Fruit fly (Drosophila melanogaster) whole organism, embryonic: ENCODE results near the gene AhcyL1.
A peak's percentile ranks its signal among the peaks of the same experiment; 100 is the strongest.

ENCODE experiments used
- Atf6 ChIP-seq: fragments of 200-800 bp; sonication (Bioruptor generic); IDR thresholded peaks from 2 replicates; pipeline ENCODE4 v1.3.6; 2022; ENCODE audit warnings: missing biosample characterization, missing genetic modification characterization
- Blimp-1 ChIP-seq: fragments of 200-800 bp; sonication (Bioruptor generic); optimal IDR thresholded peaks from 3 replicates; lab custom pipeline; 2018; ENCODE audit warnings: missing biosample characterization, missing genetic modification characterization, mild to moderate bottlenecking, moderate library complexity, missing genetic modification reagents
- CG10543 ChIP-seq: fragments of 200-800 bp; sonication (Bioruptor generic); optimal IDR thresholded peaks from 3 replicates; lab custom pipeline; 2017; ENCODE audit warnings: missing biosample characterization, mild to moderate bottlenecking, missing genetic modification characterization, moderate library complexity
- CG12299 ChIP-seq: fragments of 200-800 bp; sonication (Bioruptor generic); optimal IDR thresholded peaks from 2 replicates; lab custom pipeline; 2018; ENCODE audit warnings: missing biosample characterization, mild to moderate bottlenecking, missing genetic modification characterization
- CG1233 ChIP-seq: fragments of 200-800 bp; sonication (Bioruptor generic); optimal IDR thresholded peaks from 4 replicates; lab custom pipeline; 2018; ENCODE audit warnings: missing biosample characterization, mild to moderate bottlenecking, missing genetic modification characterization
- CG12942 ChIP-seq: fragments of 200-800 bp; sonication (Bioruptor generic); optimal IDR thresholded peaks from 3 replicates; lab custom pipeline; 2016; ENCODE audit warnings: missing biosample characterization, missing genetic modification characterization
- CG13296 ChIP-seq: fragments of 200-800 bp; sonication (Bioruptor generic); optimal IDR thresholded peaks from 3 replicates; lab custom pipeline; 2018; ENCODE audit warnings: missing biosample characterization, mild to moderate bottlenecking, missing genetic modification characterization
- CG1647 ChIP-seq: fragments of 200-800 bp; sonication (Bioruptor generic); optimal IDR thresholded peaks from 3 replicates; lab custom pipeline; 2016; ENCODE audit warnings: missing biosample characterization, missing genetic modification characterization
- CG17186 ChIP-seq: fragments of 200-800 bp; sonication (Bioruptor generic); optimal IDR thresholded peaks from 3 replicates; lab custom pipeline; 2017; ENCODE audit warnings: missing biosample characterization, missing genetic modification reagents, missing genetic modification characterization
- CG18599 ChIP-seq: fragments of 200-800 bp; sonication (Bioruptor generic); optimal IDR thresholded peaks from 3 replicates; lab custom pipeline; 2017; ENCODE audit warnings: missing biosample characterization, missing genetic modification characterization, mild to moderate bottlenecking, moderate library complexity, missing genetic modification reagents
- CG18619 ChIP-seq: fragments of 200-800 bp; sonication (Bioruptor generic); optimal IDR thresholded peaks from 3 replicates; lab custom pipeline; 2017; ENCODE audit warnings: missing biosample characterization, mild to moderate bottlenecking, missing genetic modification characterization
- CG2875 ChIP-seq: fragments of 200-800 bp; sonication (Bioruptor generic); optimal IDR thresholded peaks from 2 replicates; lab custom pipeline; 2017; ENCODE audit warnings: missing biosample characterization, mild to moderate bottlenecking, missing genetic modification characterization, missing genetic modification reagents
- CG32772 ChIP-seq: fragments of 200-800 bp; sonication (Bioruptor generic); IDR thresholded peaks from 2 replicates; pipeline ENCODE4 v1.3.6; 2022; ENCODE audit warnings: missing biosample characterization, missing genetic modification characterization
- CG33213 ChIP-seq: fragments of 200-800 bp; sonication (Bioruptor generic); optimal IDR thresholded peaks from 3 replicates; lab custom pipeline; 2016; ENCODE audit warnings: missing biosample characterization, missing genetic modification characterization
- CG4617 ChIP-seq: fragments of 200-800 bp; sonication (Bioruptor generic); optimal IDR thresholded peaks from 3 replicates; lab custom pipeline; 2016; ENCODE audit warnings: missing biosample characterization, missing genetic modification characterization, borderline replicate concordance
- CG4820 ChIP-seq: fragments of 200-800 bp; sonication (Bioruptor generic); optimal IDR thresholded peaks from 3 replicates; lab custom pipeline; 2016; ENCODE audit warnings: missing biosample characterization, missing genetic modification characterization
- CG6689 ChIP-seq: fragments of 200-800 bp; sonication (Bioruptor generic); IDR thresholded peaks from 2 replicates; pipeline ENCODE4 v1.3.6; 2022; ENCODE audit warnings: missing biosample characterization, missing genetic modification characterization
- CG8765 ChIP-seq: fragments of 200-800 bp; sonication (Bioruptor generic); IDR thresholded peaks from 2 replicates; pipeline ENCODE4 v1.3.6; 2022; ENCODE audit warnings: missing biosample characterization, missing genetic modification characterization
- CG9215 ChIP-seq: fragments of 200-800 bp; sonication (Bioruptor generic); IDR thresholded peaks from 2 replicates; pipeline ENCODE4 v1.3.6; 2022; ENCODE audit warnings: missing biosample characterization, missing genetic modification characterization
- CrebB ChIP-seq: fragments of 200-800 bp; sonication (Bioruptor generic); optimal IDR thresholded peaks from 3 replicates; lab custom pipeline; 2018; ENCODE audit warnings: missing biosample characterization, mild to moderate bottlenecking, missing genetic modification characterization
- Dbx ChIP-seq: fragments of 200-800 bp; sonication (Bioruptor generic); IDR thresholded peaks from 3 replicates; pipeline ENCODE4 v1.3.6; 2022; ENCODE audit warnings: missing biosample characterization, missing genetic modification characterization
- Fer1 ChIP-seq: fragments of 200-800 bp; sonication (Bioruptor generic); optimal IDR thresholded peaks from 2 replicates; lab custom pipeline; 2017; ENCODE audit warnings: missing biosample characterization, mild to moderate bottlenecking, missing genetic modification characterization
- Hr39 ChIP-seq: fragments of >200 bp; optimal IDR thresholded peaks from 2 replicates; lab custom pipeline; 2017
- Lhr ChIP-seq: fragments of 200-800 bp; sonication (Bioruptor generic); optimal IDR thresholded peaks from 3 replicates; lab custom pipeline; 2017; ENCODE audit warnings: mild to moderate bottlenecking, missing biosample characterization, missing genetic modification reagents, missing genetic modification characterization
- Lim3 ChIP-seq: fragments of 200-800 bp; sonication (Bioruptor generic); IDR thresholded peaks from 2 replicates; pipeline ENCODE4 v1.3.6; 2022; ENCODE audit warnings: missing biosample characterization, missing genetic modification characterization
- MESR4 ChIP-seq: fragments of 200-800 bp; sonication (Bioruptor generic); optimal IDR thresholded peaks from 2 replicates; lab custom pipeline; 2018; ENCODE audit warnings: missing biosample characterization, mild to moderate bottlenecking, missing genetic modification characterization, moderate library complexity
- Med ChIP-seq: fragments of 200-800 bp; sonication (Bioruptor generic); peaks from one replicate; lab custom pipeline; 2016; ENCODE audit warnings: missing biosample characterization, missing genetic modification characterization, mild to moderate bottlenecking, inconsistent platforms, moderate library complexity
- Meics ChIP-seq: fragments of 200-800 bp; sonication (Bioruptor generic); optimal IDR thresholded peaks from 2 replicates; lab custom pipeline; 2017; ENCODE audit warnings: missing biosample characterization, mild to moderate bottlenecking, missing genetic modification characterization
- Pdp1 ChIP-seq, 2 experiments: fragments of 200-800 bp; sonication (Bioruptor generic); optimal IDR thresholded peaks; 3 replicates each; lab custom pipeline; 2016; ENCODE audit warnings: missing biosample characterization in 2 of 2, missing genetic modification characterization in 2 of 2, mild to moderate bottlenecking in 1 of 2, moderate library complexity in 1 of 2
- ab ChIP-seq: fragments of 200-800 bp; sonication (Bioruptor generic); optimal IDR thresholded peaks from 2 replicates; lab custom pipeline; 2016; ENCODE audit warnings: missing biosample characterization, missing genetic modification characterization
- abd-A ChIP-seq: fragments of 200-800 bp; sonication (Bioruptor generic); optimal IDR thresholded peaks from 3 replicates; lab custom pipeline; 2019; ENCODE audit warnings: missing biosample characterization, mild to moderate bottlenecking, missing genetic modification characterization, moderate library complexity
- dysf ChIP-seq: fragments of 200-800 bp; sonication (Bioruptor generic); IDR thresholded peaks from 3 replicates; pipeline ENCODE4 v1.3.6; 2022; ENCODE audit warnings: missing biosample characterization, missing genetic modification characterization
- gcm ChIP-seq: fragments of 200-800 bp; sonication (Bioruptor generic); optimal IDR thresholded peaks from 2 replicates; lab custom pipeline; 2019; ENCODE audit warnings: missing biosample characterization, mild to moderate bottlenecking, missing genetic modification characterization, moderate library complexity
- gfzf ChIP-seq: fragments of 200-800 bp; sonication (Bioruptor generic); optimal IDR thresholded peaks from 2 replicates; lab custom pipeline; 2016; ENCODE audit warnings: missing biosample characterization, mild to moderate bottlenecking, missing genetic modification characterization, moderate library complexity
- gro ChIP-seq: fragments of 200-800 bp; sonication (Bioruptor generic); optimal IDR thresholded peaks from 2 replicates; lab custom pipeline; 2016; ENCODE audit warnings: missing biosample characterization, missing genetic modification characterization
- hkb ChIP-seq, 2 experiments: fragments of 200-800 bp in 1 of 2; fragments of >200 bp in 1 of 2; sonication (Bioruptor generic) in 1 of 2; IDR thresholded peaks in 1 of 2; optimal IDR thresholded peaks in 1 of 2; 2 replicates each; pipeline versions ENCODE4 v1.3.6 to Lab custom; 2017 to 2022; ENCODE audit warnings: missing biosample characterization in 1 of 2, missing genetic modification characterization in 1 of 2
- jumu ChIP-seq: fragments of 200-800 bp; sonication (Bioruptor generic); optimal IDR thresholded peaks from 3 replicates; lab custom pipeline; 2016; ENCODE audit warnings: missing biosample characterization, missing genetic modification characterization
- kah ChIP-seq: fragments of 200-800 bp; sonication (Bioruptor generic); optimal IDR thresholded peaks from 2 replicates; lab custom pipeline; 2018; ENCODE audit warnings: missing biosample characterization, mild to moderate bottlenecking, missing genetic modification characterization
- luna ChIP-seq: fragments of 200-800 bp; sonication (Bioruptor generic); optimal IDR thresholded peaks from 2 replicates; lab custom pipeline; 2016; ENCODE audit warnings: missing biosample characterization, missing genetic modification characterization
- nom ChIP-seq: fragments of 200-800 bp; sonication (Bioruptor generic); optimal IDR thresholded peaks from 2 replicates; lab custom pipeline; 2017; ENCODE audit warnings: missing biosample characterization, missing genetic modification characterization, mild to moderate bottlenecking, moderate library complexity, missing genetic modification reagents
- oc ChIP-seq: fragments of 200-800 bp; sonication (Bioruptor generic); optimal IDR thresholded peaks from 2 replicates; lab custom pipeline; 2018; ENCODE audit warnings: missing biosample characterization, mild to moderate bottlenecking, missing genetic modification characterization, moderate library complexity
- pho ChIP-seq: fragments of 200-800 bp; sonication (Bioruptor generic); optimal IDR thresholded peaks from 2 replicates; lab custom pipeline; 2016; ENCODE audit warnings: missing biosample characterization, missing genetic modification characterization
- prd ChIP-seq, 3 experiments: fragments of >200 bp in 2 of 3; fragments of 200-800 bp in 1 of 3; sonication (Bioruptor generic) in 1 of 3; optimal IDR thresholded peaks in 2 of 3; IDR thresholded peaks in 1 of 3; 2 replicates in 2 of 3; 3 replicates in 1 of 3; pipeline versions ENCODE4 v1.3.6 to Lab custom; 2017 to 2022; ENCODE audit warnings: missing biosample characterization in 1 of 3, missing genetic modification characterization in 1 of 3
- ranshi ChIP-seq: fragments of 200-800 bp; sonication (Bioruptor generic); IDR thresholded peaks from 2 replicates; pipeline ENCODE4 v1.3.6; 2022; ENCODE audit warnings: missing biosample characterization, missing genetic modification characterization
- repo ChIP-seq: fragments of 200-800 bp; sonication (Bioruptor generic); optimal IDR thresholded peaks from 2 replicates; lab custom pipeline; 2016; ENCODE audit warnings: missing biosample characterization, missing genetic modification characterization
- rib ChIP-seq: fragments of 200-800 bp; sonication (Bioruptor generic); IDR thresholded peaks from 2 replicates; pipeline ENCODE4 v1.3.6; 2022; ENCODE audit warnings: missing biosample characterization, missing genetic modification characterization
- sob ChIP-seq: fragments of 200-800 bp; sonication (Bioruptor generic); IDR thresholded peaks from 2 replicates; pipeline ENCODE4 v1.3.6; 2022; ENCODE audit warnings: missing biosample characterization, missing genetic modification characterization
- vnd ChIP-seq: fragments of 200-800 bp; sonication (Bioruptor generic); IDR thresholded peaks from 3 replicates; pipeline ENCODE4 v1.3.6; 2022; ENCODE audit warnings: missing biosample characterization, missing genetic modification characterization; ENCODE audit not compliant: partially characterized antibody
- wek ChIP-seq: fragments of 200-800 bp; sonication (Bioruptor generic); optimal IDR thresholded peaks from 3 replicates; lab custom pipeline; 2018; ENCODE audit warnings: missing biosample characterization, mild to moderate bottlenecking, missing genetic modification characterization, moderate library complexity

The AhcyL1 gene

DNA sequence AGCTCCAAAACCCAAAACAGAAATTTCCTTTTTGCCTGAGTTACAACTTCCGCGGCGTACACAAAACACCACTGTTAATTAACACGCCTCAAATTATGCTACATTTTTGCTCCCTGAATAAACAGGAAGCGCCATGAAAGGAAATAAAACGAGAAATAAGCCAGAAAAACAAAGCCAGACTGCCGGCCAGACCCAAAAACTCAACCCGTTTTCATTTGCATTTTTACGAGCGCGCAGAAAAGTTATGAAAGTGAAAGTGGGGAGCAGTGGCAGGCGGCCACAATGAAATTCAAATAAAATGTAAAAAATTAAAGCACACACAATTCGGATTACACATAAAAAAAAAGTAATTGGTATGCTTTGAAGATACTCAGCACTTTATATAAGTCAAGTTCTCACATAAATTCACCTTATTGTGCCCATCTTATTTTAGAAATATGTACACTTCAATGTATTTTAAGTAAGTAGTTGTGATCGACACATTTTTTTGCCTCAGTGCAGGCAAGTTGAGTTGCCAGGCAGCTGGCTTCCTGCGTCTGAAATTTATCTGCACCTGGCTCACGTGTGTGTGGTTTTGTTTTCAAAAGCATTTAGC lies 23.3 kb upstream of the AhcyL1 start (continued):
- TF ChIP-seq prd (optimal IDR thresholded peaks at IDR 0.05; lab: Kevin White, UChicago): no peak
- TF ChIP-seq prd (GFP tag; IDR thresholded peaks at IDR 0.05; lab: Robert Waterston, UW): peak; percentile 35; the same call in 1 of the 3 replicates
- TF ChIP-seq CG18619 (GFP tag; lab: Kevin White, UChicago): no peak
- TF ChIP-seq hkb (optimal IDR thresholded peaks at IDR 0.05; lab: Kevin White, UChicago): no peak
- TF ChIP-seq hkb (GFP tag; IDR thresholded peaks at IDR 0.05; lab: Robert Waterston, UW): no peak
- TF ChIP-seq ranshi: no peak
- no peak for TF ChIP-seq wek (GFP tag; lab: Kevin White, UChicago)
- TF ChIP-seq Meics: no peak
- TF ChIP-seq Hr39 (lab: Kevin White, UChicago): no peak
- no peak for TF ChIP-seq CG12299 (tag; lab: Kevin White, UChicago)
- TF ChIP-seq CG32772 (GFP tag; lab: Robert Waterston, UW): peak; percentile 49; the same call in 1 of the 2 replicates
- no peak for TF ChIP-seq ab (GFP tag; lab: Kevin White, UChicago)
- no peak for TF ChIP-seq CG8765 (GFP tag; lab: Robert Waterston, UW)
- no peak for TF ChIP-seq Blimp-1 (GFP tag; lab: Kevin White, UChicago)
- no peak for TF ChIP-seq Dbx
- TF ChIP-seq abd-A (tag; lab: Kevin White, UChicago): no peak
- no peak for TF ChIP-seq MESR4
- no peak for TF ChIP-seq sob (GFP tag; lab: Robert Waterston, UW)
- no peak for TF ChIP-seq CG4820
- TF ChIP-seq CG9215: no peak
- no peak for TF ChIP-seq gro (GFP tag; lab: Kevin White, UChicago)
- peak in 1 of 2 experiments; percentile 22 for TF ChIP-seq Pdp1 (GFP tag; optimal IDR thresholded peaks at IDR 0.05; lab: Kevin White, UChicago)
- TF ChIP-seq gfzf: no peak
- TF ChIP-seq Lhr (GFP tag; lab: Kevin White, UChicago): no peak
- no peak for TF ChIP-seq CG13296 (GFP tag; lab: Kevin White, UChicago)
- TF ChIP-seq CG2875 (GFP tag; lab: Kevin White, UChicago): no peak
- TF ChIP-seq CG10543 (GFP tag; lab: Kevin White, UChicago): no peak
- no peak for TF ChIP-seq CG33213 (GFP tag; lab: Kevin White, UChicago)
- no peak for TF ChIP-seq CG1647 (GFP tag; lab: Kevin White, UChicago)
- peak; percentile 55 for TF ChIP-seq Med (GFP tag; lab: Kevin White, UChicago)
- TF ChIP-seq nom (GFP tag; lab: Kevin White, UChicago): no peak
- TF ChIP-seq kah (GFP tag; lab: Kevin White, UChicago): no peak
- TF ChIP-seq CG17186 (GFP tag; lab: Kevin White, UChicago): no peak
- no peak for TF ChIP-seq CG18599 (GFP tag; lab: Kevin White, UChicago)
- TF ChIP-seq Atf6: peak; percentile 38; the same call in 1 of the 2 replicates
- no peak for TF ChIP-seq CrebB (tag; lab: Kevin White, UChicago)
- no peak for TF ChIP-seq luna (GFP tag; lab: Kevin White, UChicago)
- no peak for TF ChIP-seq CG12942 (GFP tag; lab: Kevin White, UChicago)
- TF ChIP-seq CG1233 (GFP tag; lab: Kevin White, UChicago): no peak
- peak; percentile 51; the same call in 2 of the 3 replicates for TF ChIP-seq dysf (GFP tag; lab: Robert Waterston, UW)
- no peak for TF ChIP-seq jumu (GFP tag; lab: Kevin White, UChicago)
- TF ChIP-seq Lim3 (GFP tag; lab: Robert Waterston, UW): no peak
- TF ChIP-seq vnd (GFP tag; lab: Robert Waterston, UW): no peak
- TF ChIP-seq CG6689 (GFP tag; lab: Robert Waterston, UW): 0 out of 2 replicates have a peak, but pooled peaks have one; percentile 9
- TF ChIP-seq oc (tag; lab: Kevin White, UChicago): no peak
- TF ChIP-seq Fer1 (GFP tag; lab: Kevin White, UChicago): no peak
- no peak for TF ChIP-seq gcm (GFP tag; lab: Kevin White, UChicago)
- TF ChIP-seq repo (GFP tag; lab: Kevin White, UChicago): no peak
- no peak for TF ChIP-seq pho
- TF ChIP-seq rib (GFP tag; lab: Robert Waterston, UW): no peak
- no peak for TF ChIP-seq CG4617 (GFP tag; lab: Kevin White, UChicago)
